Worm (Caenorhabditis elegans) whole organism, young adult: ENCODE data around the gene B0563.1.

ENCODE experiments used
- B0261.1 ChIP-seq: sonication (generic microtip); optimal IDR thresholded peaks from 2 replicates; lab custom pipeline; 2016; ENCODE audit warnings: mild to moderate bottlenecking, missing genetic modification characterization, moderate library complexity, missing compliant biosample characterization
- B0336.3 ChIP-seq: fragments of 200-800 bp; sonication (Bioruptor generic); IDR thresholded peaks from 2 replicates; pipeline ENCODE4 v1.3.6; 2022; ENCODE audit warnings: missing genetic modification characterization, missing compliant biosample characterization
- F23B12.7 ChIP-seq: sonication (generic microtip); optimal IDR thresholded peaks from 2 replicates; lab custom pipeline; 2017; ENCODE audit warnings: missing genetic modification characterization, mild to moderate bottlenecking, missing compliant biosample characterization, antibody characterized with exemption, moderate library complexity; ENCODE audit not compliant: insufficient read depth
- F33H1.4 ChIP-seq: fragments of 200-800 bp; sonication (Bioruptor generic); IDR thresholded peaks from 2 replicates; pipeline ENCODE4 v1.3.6; 2022; ENCODE audit warnings: missing genetic modification reagents, missing genetic modification characterization, missing compliant biosample characterization
- F57C9.4 ChIP-seq: sonication (generic microtip); optimal IDR thresholded peaks from 2 replicates; lab custom pipeline; 2017; ENCODE audit warnings: mild to moderate bottlenecking, missing genetic modification characterization, missing compliant biosample characterization
- K11D2.4 ChIP-seq: fragments of 200-800 bp; sonication (Bioruptor generic); IDR thresholded peaks from 2 replicates; pipeline ENCODE4 v1.3.6; 2022; ENCODE audit warnings: missing genetic modification reagents, missing genetic modification characterization, missing compliant biosample characterization
- K12H6.12 ChIP-seq: fragments of 200-800 bp; sonication (Bioruptor generic); optimal IDR thresholded peaks from 2 replicates; lab custom pipeline; 2018; ENCODE audit warnings: mild to moderate bottlenecking, missing genetic modification characterization, missing compliant biosample characterization
- Y53F4B.3 ChIP-seq: fragments of 200-800 bp; sonication (Bioruptor generic); IDR thresholded peaks from 2 replicates; pipeline ENCODE4 v1.3.6; 2022; ENCODE audit warnings: missing genetic modification reagents, missing genetic modification characterization, missing compliant biosample characterization
- Y53G8AR.9 ChIP-seq: fragments of 200-800 bp; sonication (Bioruptor generic); conservative IDR thresholded peaks from 2 replicates; pipeline ENCODE4 v1.3.6; 2022; ENCODE audit warnings: missing genetic modification reagents, missing genetic modification characterization, missing compliant biosample characterization
- Y56A3A.18 ChIP-seq: fragments of 200-800 bp; sonication (Bioruptor generic); IDR thresholded peaks from 2 replicates; pipeline ENCODE4 v1.3.6; 2022; ENCODE audit warnings: missing genetic modification reagents, missing genetic modification characterization, missing compliant biosample characterization
- Y95B8A.8 ChIP-seq: fragments of 200-800 bp; sonication (Bioruptor generic); IDR thresholded peaks from 2 replicates; pipeline ENCODE4 v1.3.6; 2022; ENCODE audit warnings: missing genetic modification reagents, missing genetic modification characterization, missing compliant biosample characterization
- athp-1 ChIP-seq: sonication (generic microtip); optimal IDR thresholded peaks from 2 replicates; lab custom pipeline; 2017; ENCODE audit warnings: mild to moderate bottlenecking, missing genetic modification characterization, missing compliant biosample characterization
- ccch-3 ChIP-seq: fragments of 200-800 bp; sonication (Bioruptor generic); optimal IDR thresholded peaks from 2 replicates; lab custom pipeline; 2018; ENCODE audit warnings: mild to moderate bottlenecking, missing genetic modification characterization, missing compliant biosample characterization
- cebp-1 ChIP-seq, 2 experiments: fragments of 200-800 bp in 1 of 2; sonication (Bioruptor generic) in 1 of 2; sonication (generic microtip) in 1 of 2; IDR thresholded peaks in 1 of 2; optimal IDR thresholded peaks in 1 of 2; 2 replicates each; pipeline versions ENCODE4 v1.3.6 to Lab custom; 2017 to 2022; ENCODE audit warnings: missing compliant biosample characterization in 2 of 2, missing genetic modification characterization in 2 of 2, mild to moderate bottlenecking in 1 of 2, missing genetic modification reagents in 1 of 2, moderate library complexity in 1 of 2
- ceh-100 ChIP-seq: fragments of 200-800 bp; sonication (Bioruptor generic); IDR thresholded peaks from 2 replicates; pipeline ENCODE4 v1.3.6; 2022; ENCODE audit warnings: missing genetic modification reagents, missing genetic modification characterization, missing compliant biosample characterization
- ceh-27 ChIP-seq: fragments of 200-800 bp; sonication (Bioruptor generic); optimal IDR thresholded peaks from 2 replicates; lab custom pipeline; 2018; ENCODE audit warnings: mild to moderate bottlenecking, missing genetic modification characterization, moderate library complexity, missing compliant biosample characterization
- ceh-40 ChIP-seq: fragments of 200-800 bp; sonication (Bioruptor generic); IDR thresholded peaks from 2 replicates; pipeline ENCODE4 v1.3.6; 2022; ENCODE audit warnings: missing genetic modification characterization, missing compliant biosample characterization
- die-1 ChIP-seq: sonication (generic microtip); optimal IDR thresholded peaks from 2 replicates; lab custom pipeline; 2016; ENCODE audit warnings: missing genotype, mild to moderate bottlenecking, missing genetic modification characterization, missing compliant biosample characterization
- fkh-3 ChIP-seq: sonication (generic microtip); optimal IDR thresholded peaks from 2 replicates; lab custom pipeline; 2016; ENCODE audit warnings: mild to moderate bottlenecking, missing genetic modification characterization, missing compliant biosample characterization
- him-1 ChIP-seq: sonication (generic microtip); optimal IDR thresholded peaks from 2 replicates; lab custom pipeline; 2016; ENCODE audit warnings: missing genotype, missing genetic modification reagents, missing genetic modification characterization, missing compliant biosample characterization
- hlh-12 ChIP-seq: sonication (generic microtip); optimal IDR thresholded peaks from 2 replicates; lab custom pipeline; 2016; ENCODE audit warnings: missing genetic modification characterization, missing compliant biosample characterization
- hmg-20 ChIP-seq: fragments of 200-800 bp; sonication (Bioruptor generic); IDR thresholded peaks from 2 replicates; pipeline ENCODE4 v1.3.6; 2022; ENCODE audit warnings: missing genetic modification reagents, missing genetic modification characterization, missing compliant biosample characterization
- lin-54 ChIP-seq: fragments of 200-800 bp; sonication (Bioruptor generic); optimal IDR thresholded peaks from 2 replicates; lab custom pipeline; 2018; ENCODE audit warnings: mild to moderate bottlenecking, missing genetic modification characterization, missing compliant biosample characterization
- lir-1 ChIP-seq: fragments of 200-800 bp; sonication (Bioruptor generic); conservative IDR thresholded peaks from 2 replicates; pipeline ENCODE4 v1.3.6; 2022; ENCODE audit warnings: missing genetic modification reagents, missing genetic modification characterization, missing compliant biosample characterization
- madf-10 ChIP-seq: sonication (generic microtip); optimal IDR thresholded peaks from 2 replicates; lab custom pipeline; 2016; ENCODE audit warnings: mild to moderate bottlenecking, missing genetic modification characterization, missing compliant biosample characterization
- mes-4 ChIP-seq: sonication (generic microtip); optimal IDR thresholded peaks from 2 replicates; lab custom pipeline; 2016; ENCODE audit warnings: missing genotype, missing genetic modification characterization, missing compliant biosample characterization
- nfyb-1 ChIP-seq: fragments of 200-800 bp; sonication (Bioruptor generic); IDR thresholded peaks from 2 replicates; pipeline ENCODE4 v1.3.6; 2022; ENCODE audit warnings: missing genetic modification reagents, missing genetic modification characterization, missing compliant biosample characterization
- nhr-90 ChIP-seq: sonication (generic microtip); optimal IDR thresholded peaks from 2 replicates; lab custom pipeline; 2016; ENCODE audit warnings: missing genotype, mild to moderate bottlenecking, missing genetic modification characterization, missing compliant biosample characterization
- pbrm-1 ChIP-seq: fragments of 200-800 bp; sonication (Bioruptor generic); IDR thresholded peaks from 2 replicates; pipeline ENCODE4 v1.3.6; 2022; ENCODE audit warnings: missing genetic modification reagents, missing genetic modification characterization, missing compliant biosample characterization
- snpc-1.3 ChIP-seq: sonication (generic microtip); optimal IDR thresholded peaks from 2 replicates; lab custom pipeline; 2017; ENCODE audit warnings: missing genetic modification characterization, mild to moderate bottlenecking, missing compliant biosample characterization, antibody characterized with exemption, moderate library complexity, missing genotype, missing genetic modification reagents; ENCODE audit not compliant: insufficient read depth
- tbx-9 ChIP-seq: sonication (generic microtip); optimal IDR thresholded peaks from 2 replicates; lab custom pipeline; 2016; ENCODE audit warnings: borderline replicate concordance, missing genetic modification characterization, inconsistent platforms, missing compliant biosample characterization
- ztf-22 ChIP-seq: fragments of 200-800 bp; sonication (Bioruptor generic); optimal IDR thresholded peaks from 2 replicates; lab custom pipeline; 2018; ENCODE audit warnings: mild to moderate bottlenecking, missing genetic modification characterization, moderate library complexity, missing compliant biosample characterization

B0563.1 gene

ce11 chrX:9170058-9170457 lies 1.3 kb upstream of the B0563.1 start:
- TF ChIP-seq F23B12.7 (tag; lab: Kevin White, UChicago) (no peak), nhr-90 (no peak), K11D2.4 (GFP tag; lab: Robert Waterston, UW) (no peak)

- TF ChIP-seq madf-10 (tag; lab: Kevin White, UChicago) (no peak), hlh-12 (tag; lab: Kevin White, UChicago) (no peak)
- TF ChIP-seq, all 124 proteins: peak for 0
Measured at ce11 chrX:9172278-9172677, 937 bp downstream of the B0563.1 start, which contains the start of gene B0563.18. TSS of gene B0563.18 (plus strand) at chrX:9172578.

- TF ChIP-seq Y56A3A.18 (GFP tag; lab: Robert Waterston, UW) (no peak), Y53G8AR.9 (no peak), tbx-9 (tag; lab: Kevin White, UChicago) (no peak), pbrm-1 (GFP tag; lab: Robert Waterston, UW) (no peak), fkh-3 (no peak), ccch-3 (no peak), hmg-20 (no peak), lin-54 (GFP tag; lab: Kevin White, UChicago) (no peak), ztf-22 (no peak), F23B12.7 (tag; lab: Kevin White, UChicago) (no peak), cebp-1 (GFP tag; IDR thresholded peaks at IDR 0.05; lab: Robert Waterston, UW) (no peak), cebp-1 (tag; optimal IDR thresholded peaks at IDR 0.05; lab: Kevin White, UChicago) (no peak), Y95B8A.8 (GFP tag; lab: Robert Waterston, UW) (no peak), Y53F4B.3 (no peak), B0336.3 (GFP tag; lab: Robert Waterston, UW) (no peak), lir-1 (GFP tag; lab: Robert Waterston, UW) (no peak), F33H1.4 (GFP tag; lab: Robert Waterston, UW) (no peak), ceh-27 (GFP tag; lab: Kevin White, UChicago) (no peak)
Measured at ce11 chrX:9172733-9173132, 1.4 kb downstream of the B0563.1 start.

- TF ChIP-seq athp-1 (tag; lab: Kevin White, UChicago) (no peak), nfyb-1 (no peak), ceh-40 (GFP tag; lab: Robert Waterston, UW) (no peak), nhr-90 (no peak), K12H6.12 (tag; lab: Kevin White, UChicago) (no peak), mes-4 (tag; lab: Kevin White, UChicago) (no peak), him-1 (tag; lab: Kevin White, UChicago) (no peak), F57C9.4 (tag; lab: Kevin White, UChicago) (no peak), tbx-9 (tag; lab: Kevin White, UChicago) (no peak), B0261.1 (no peak), die-1 (tag; lab: Kevin White, UChicago) (no peak), B0336.3 (GFP tag; lab: Robert Waterston, UW) (no peak), snpc-1.3 (tag; lab: Kevin White, UChicago) (no peak), F23B12.7 (tag; lab: Kevin White, UChicago) (no peak), ceh-100 (GFP tag; lab: Robert Waterston, UW) (no peak)
- TF ChIP-seq, all 124 proteins: peak for 0
Measured at ce11 chrX:9174409-9174808, 3.1 kb downstream of the B0563.1 start, which contains the start of gene B0563.8. TSS of gene B0563.8 (minus strand) at chrX:9174509.
